Worm (Caenorhabditis elegans): ENCODE results near the gene clec-86.

clec-86 gene

ce11 chrX:7101477-7101876 lies 38.2 kb upstream of the clec-86 start, which contains the start of gene C36B7.3:
Gene C36B7.3 (plus strand): TSS chrX:7101777.
- TF ChIP-seq gei-8 (GFP tag; optimal IDR thresholded peaks at IDR 0.05) (no peak), jun-1 (tag; optimal IDR thresholded peaks at IDR 0.05) (no peak), nhr-10 (tag; optimal IDR thresholded peaks at IDR 0.05) (no peak), hlh-30 (tag; optimal IDR thresholded peaks at IDR 0.05; ENCODE audit: insufficient read depth) (no peak), F37D6.2 (tag; optimal IDR thresholded peaks at IDR 0.05) (no peak)

ce11 chrX:7106103-7106502 lies 33.6 kb upstream of the clec-86 start, which contains the start of gene C36B7.2:
Gene C36B7.2 (plus strand): TSS chrX:7106403.
- TF ChIP-seq zip-2 (tag; optimal IDR thresholded peaks at IDR 0.05) (no peak), snpc-4 (tag; optimal IDR thresholded peaks at IDR 0.05) (no peak), nhr-237 (tag; optimal IDR thresholded peaks at IDR 0.05) (no peak), aha-1 (tag) (peak; percentile 22), aly-2 (tag; optimal IDR thresholded peaks at IDR 0.05) (no peak), T26A8.4 (GFP tag; IDR thresholded peaks at IDR 0.05) (no peak), ceh-62 (tag; optimal IDR thresholded peaks at IDR 0.05) (no peak), lin-1 (GFP tag; IDR thresholded peaks at IDR 0.05) (no peak)

ce11 chrX:7112589-7112988 lies 27.1 kb upstream of the clec-86 start, which contains the start of gene C36B7.1:
Gene C36B7.1 (plus strand): TSS chrX:7112889.
- TF ChIP-seq F37D6.2 (tag; optimal IDR thresholded peaks at IDR 0.05) (no peak), duxl-1 (tag; optimal IDR thresholded peaks at IDR 0.05; ENCODE audit: poor library complexity) (no peak), pqm-1 (tag; optimal IDR thresholded peaks at IDR 0.05) (no peak), aly-2 (tag; optimal IDR thresholded peaks at IDR 0.05) (no peak), nhr-11 (tag; optimal IDR thresholded peaks at IDR 0.05) (no peak), lin-38 (GFP tag; IDR thresholded peaks at IDR 0.05) (no peak), D1046.2 (GFP tag; IDR thresholded peaks at IDR 0.05) (no peak), nhr-42 (GFP tag; IDR thresholded peaks at IDR 0.05) (no peak), nhr-102 (tag; optimal IDR thresholded peaks at IDR 0.05) (no peak), daf-16 (GFP tag; optimal IDR thresholded peaks at IDR 0.05) (no peak), daf-16 (tag; optimal IDR thresholded peaks at IDR 0.05) (no peak), dmd-9 (GFP tag; IDR thresholded peaks at IDR 0.05) (no peak)

ce11 chrX:7116896-7117295 lies 22.8 kb upstream of the clec-86 start, which contains the start of gene hen-1:
Gene hen-1 (minus strand): TSS chrX:7116996.
- TF ChIP-seq unc-62 (GFP tag; optimal IDR thresholded peaks at IDR 0.05 in 1 of 2) = peak in 1 of 2 experiments; percentile 23
- no peak for TF ChIP-seq unc-62 (tag; optimal IDR thresholded peaks at IDR 0.05)
- no peak for TF ChIP-seq unc-130 (GFP tag; optimal IDR thresholded peaks at IDR 0.05)
- TF ChIP-seq attf-4 (tag; optimal IDR thresholded peaks at IDR 0.05) = no peak
- TF ChIP-seq lim-7 (GFP tag; IDR thresholded peaks at IDR 0.05) = no peak
- no peak for TF ChIP-seq ces-1 (GFP tag; optimal IDR thresholded peaks at IDR 0.05)
- TF ChIP-seq saeg-2 (GFP tag; IDR thresholded peaks at IDR 0.05) = no peak
- TF ChIP-seq ztf-11 (tag; optimal IDR thresholded peaks at IDR 0.05) = no peak
- no peak for TF ChIP-seq nhr-42 (GFP tag; IDR thresholded peaks at IDR 0.05)

ce11 chrX:7122655-7123054 lies 17.0 kb upstream of the clec-86 start:
- peak in 1 of 2 experiments; percentile 91 for TF ChIP-seq unc-62 (GFP tag; optimal IDR thresholded peaks at IDR 0.05 in 1 of 2)
- TF ChIP-seq unc-62 (tag; optimal IDR thresholded peaks at IDR 0.05) = no peak
- TF ChIP-seq zfp-3 (GFP tag; conservative IDR thresholded peaks at IDR 0.05) = no peak

ce11 chrX:7124044-7124443 lies 15.6 kb upstream of the clec-86 start:
- TF ChIP-seq nhr-77 (tag; optimal IDR thresholded peaks at IDR 0.05) (no peak), nhr-111 (GFP tag; optimal IDR thresholded peaks at IDR 0.05) (no peak), Y5F2A.4 (GFP tag; optimal IDR thresholded peaks at IDR 0.05) (no peak), duxl-1 (tag; optimal IDR thresholded peaks at IDR 0.05; ENCODE audit: poor library complexity) (no peak), aly-2 (tag; optimal IDR thresholded peaks at IDR 0.05) (no peak), lin-15B (tag; optimal IDR thresholded peaks at IDR 0.05) (no peak), unc-62 (GFP tag; optimal IDR thresholded peaks at IDR 0.05 in 1 of 2) (peak in 1 of 2 experiments; percentile 48), unc-62 (tag; optimal IDR thresholded peaks at IDR 0.05) (no peak), nhr-76 (tag; optimal IDR thresholded peaks at IDR 0.05) (no peak), D1046.2 (GFP tag; IDR thresholded peaks at IDR 0.05) (no peak), daf-16 (GFP tag; optimal IDR thresholded peaks at IDR 0.05) (no peak), daf-16 (tag; optimal IDR thresholded peaks at IDR 0.05) (peak; percentile 69), pqm-1 (tag; optimal IDR thresholded peaks at IDR 0.05) (peak; percentile 50), pha-4 (GFP tag; IDR thresholded peaks at IDR 0.05) (no peak), pha-4 (tag; optimal IDR thresholded peaks at IDR 0.05) (no peak), nhr-28 (tag; optimal IDR thresholded peaks at IDR 0.05) (peak; percentile 17), zfp-2 (tag; optimal IDR thresholded peaks at IDR 0.05) (no peak), lir-3 (tag; optimal IDR thresholded peaks at IDR 0.05) (no peak), ceh-82 (tag; optimal IDR thresholded peaks at IDR 0.05) (no peak), ceh-44 (GFP tag; IDR thresholded peaks at IDR 0.05) (no peak)

All from whole organism, L4 larva.